Fruit fly (Drosophila melanogaster): ENCODE measurements around the gene Nmd3.
A peak's percentile ranks its signal among the peaks of the same experiment; 100 is the strongest.

Nmd3 gene

dm6 chrX:2194208-2195094 is 10.0 kb upstream of the Nmd3 start (continued):
- TF ChIP-seq CG32532 (GFP tag; IDR thresholded peaks at IDR 0.05) (peak; percentile 48; the same call in 1 of the 2 replicates), Adf1 (GFP tag; IDR thresholded peaks at IDR 0.05) (peak; percentile 28; the same call in 1 of the 2 replicates), cwo (GFP tag; optimal IDR thresholded peaks at IDR 0.05) (peak; percentile 4), sug (tag; optimal IDR thresholded peaks at IDR 0.05) (peak; percentile 94), CG12769 (tag; optimal IDR thresholded peaks at IDR 0.05) (peak; percentile 57), ttk (GFP tag; IDR thresholded peaks at IDR 0.05) (no peak), crol (GFP tag; IDR thresholded peaks at IDR 0.05) (peak; percentile 75), Deaf1 (tag; optimal IDR thresholded peaks at IDR 0.05) (peak; percentile 87), CG4360 (GFP tag; IDR thresholded peaks at IDR 0.05) (no peak), exex (tag; optimal IDR thresholded peaks at IDR 0.05) (peak; percentile 75), CG34224 (GFP tag; IDR thresholded peaks at IDR 0.05; ENCODE audit: partially characterized antibody) (peak; percentile 44; the same call in 1 of the 3 replicates), CG14441 (GFP tag; IDR thresholded peaks at IDR 0.05) (0 out of 2 replicates have a peak, but pooled peaks have one; percentile 5), mirr (GFP tag; optimal IDR thresholded peaks at IDR 0.05) (peak; percentile 80)

dm6 chrX:2193809-2194207 is 9.3 kb upstream of the Nmd3 start, which contains the start of gene CG14053:
TSS of gene CG14053 (minus strand) at chrX:2193909.
- TF ChIP-seq CG34422 (GFP tag; IDR thresholded peaks at IDR 0.05) (no peak), Ets65A (GFP tag) (peak; percentile 19), hb (GFP tag; IDR thresholded peaks at IDR 0.05; ENCODE audit: partially characterized antibody) (no peak), D19A (tag; optimal IDR thresholded peaks at IDR 0.05) (peak; percentile 23)

dm6 chrX:2193158-2193557 is 8.7 kb upstream of the Nmd3 start:
- TF ChIP-seq sug (tag; optimal IDR thresholded peaks at IDR 0.05), result peak; percentile 69
- TF ChIP-seq CG8290 (GFP tag; optimal IDR thresholded peaks at IDR 0.05), result no peak
- TF ChIP-seq CG8290 (tag; optimal IDR thresholded peaks at IDR 0.05), result peak in 1 of 2 experiments; percentile 8
- TF ChIP-seq crol (GFP tag; IDR thresholded peaks at IDR 0.05), result peak; percentile 66
- TF ChIP-seq Dll (GFP tag; IDR thresholded peaks at IDR 0.05; ENCODE audit: partially characterized antibody), result no peak
- TF ChIP-seq CG2889 (GFP tag; IDR thresholded peaks at IDR 0.05), result no peak
- no peak for TF ChIP-seq CG9797 (GFP tag; optimal IDR thresholded peaks at IDR 0.05)
- no peak for TF ChIP-seq Stat92E (GFP tag; optimal IDR thresholded peaks at IDR 0.05)
- peak; percentile 50 for TF ChIP-seq Med (GFP tag)
- TF ChIP-seq sens (GFP tag), result peak; percentile 16
- TF ChIP-seq Pdp1 (GFP tag; optimal IDR thresholded peaks at IDR 0.05), result peak in 1 of 2 experiments; percentile 54
- no peak for TF ChIP-seq ken (GFP tag; IDR thresholded peaks at IDR 0.05)

- TF ChIP-seq CG6654 (GFP tag; optimal IDR thresholded peaks at IDR 0.05) (no peak), ATbp (GFP tag; optimal IDR thresholded peaks at IDR 0.05) (peak; percentile 59), Meics (GFP tag; optimal IDR thresholded peaks at IDR 0.05) (no peak), CG16815 (GFP tag; optimal IDR thresholded peaks at IDR 0.05) (no peak), CG6813 (GFP tag; optimal IDR thresholded peaks at IDR 0.05) (peak; percentile 3), Adf1 (GFP tag; IDR thresholded peaks at IDR 0.05) (no peak), CG2129 (GFP tag; IDR thresholded peaks at IDR 0.05; ENCODE audit: partially characterized antibody) (no peak), CG15601 (tag; optimal IDR thresholded peaks at IDR 0.05) (no peak), pum (GFP tag; optimal IDR thresholded peaks at IDR 0.05) (no peak), sug (tag; optimal IDR thresholded peaks at IDR 0.05) (peak; percentile 4), crol (GFP tag; IDR thresholded peaks at IDR 0.05) (no peak), bsh (GFP tag; optimal IDR thresholded peaks at IDR 0.05) (peak in 1 of 2 experiments; percentile 20), aop (GFP tag; IDR thresholded peaks at IDR 0.05) (no peak), CG11398 (GFP tag; optimal IDR thresholded peaks at IDR 0.05) (no peak), CG18764 (GFP tag; optimal IDR thresholded peaks at IDR 0.05) (no peak), otp (GFP tag; IDR thresholded peaks at IDR 0.05) (0 out of 3 replicates have a peak, but pooled peaks have one; percentile 31), sisA (GFP tag; IDR thresholded peaks at IDR 0.05) (no peak), stwl (tag; optimal IDR thresholded peaks at IDR 0.05) (no peak), Blimp-1 (GFP tag; optimal IDR thresholded peaks at IDR 0.05) (peak; percentile 8), CG2875 (GFP tag; optimal IDR thresholded peaks at IDR 0.05) (peak; percentile 8)
Observed at dm6 chrX:2191896-2192295, 7.4 kb upstream of the Nmd3 start.

All from whole organism, embryonic.